Fruit fly (Drosophila melanogaster) whole organism, embryonic: Measurements from ENCODE around the gene Irc.
"Not testable (repeated sequence)": the region's sequence is repeated elsewhere in the genome, so short reads cannot be mapped to it uniquely, and the experiment has no call there.

Source experiments
- Atf3 ChIP-seq: fragments of 200-800 bp; sonication (Bioruptor generic); optimal IDR thresholded peaks from 3 replicates; lab custom pipeline; 2016; ENCODE audit warnings: missing biosample characterization, missing genetic modification characterization
- CG10267 ChIP-seq: fragments of 200-800 bp; sonication (Bioruptor generic); optimal IDR thresholded peaks from 2 replicates; lab custom pipeline; 2018; ENCODE audit warnings: missing biosample characterization, mild to moderate bottlenecking, missing genetic modification characterization, moderate library complexity
- CG10959 ChIP-seq: fragments of 200-800 bp; sonication (Bioruptor generic); IDR thresholded peaks from 2 replicates; pipeline ENCODE4 v1.3.6; 2022; ENCODE audit warnings: missing biosample characterization, missing genetic modification characterization
- CG12299 ChIP-seq: fragments of 200-800 bp; sonication (Bioruptor generic); optimal IDR thresholded peaks from 2 replicates; lab custom pipeline; 2018; ENCODE audit warnings: missing biosample characterization, mild to moderate bottlenecking, missing genetic modification characterization
- CG14860 ChIP-seq: fragments of 200-800 bp; sonication (Bioruptor generic); IDR thresholded peaks from 3 replicates; pipeline ENCODE4 v1.3.6; 2022; ENCODE audit warnings: missing biosample characterization, missing genetic modification characterization; ENCODE audit not compliant: partially characterized antibody
- CG17186 ChIP-seq: fragments of 200-800 bp; sonication (Bioruptor generic); optimal IDR thresholded peaks from 3 replicates; lab custom pipeline; 2017; ENCODE audit warnings: missing biosample characterization, missing genetic modification reagents, missing genetic modification characterization
- CG17802 ChIP-seq: fragments of 200-800 bp; sonication (Bioruptor generic); optimal IDR thresholded peaks from 2 replicates; lab custom pipeline; 2018; ENCODE audit warnings: missing biosample characterization, mild to moderate bottlenecking, missing genetic modification characterization, moderate library complexity
- CG43689 ChIP-seq: fragments of 200-800 bp; sonication (Bioruptor generic); IDR thresholded peaks from 2 replicates; pipeline ENCODE4 v1.3.6; 2022; ENCODE audit warnings: missing biosample characterization, missing genetic modification characterization
- CG6254 ChIP-seq: fragments of 200-800 bp; sonication (Bioruptor generic); optimal IDR thresholded peaks from 3 replicates; lab custom pipeline; 2017; ENCODE audit warnings: mild to moderate bottlenecking, missing biosample characterization, missing genetic modification reagents, missing genetic modification characterization
- CG6689 ChIP-seq: fragments of 200-800 bp; sonication (Bioruptor generic); IDR thresholded peaks from 2 replicates; pipeline ENCODE4 v1.3.6; 2022; ENCODE audit warnings: missing biosample characterization, missing genetic modification characterization
- CG6813 ChIP-seq: fragments of 200-800 bp; sonication (Bioruptor generic); optimal IDR thresholded peaks from 2 replicates; lab custom pipeline; 2017; ENCODE audit warnings: missing biosample characterization, missing genetic modification characterization, mild to moderate bottlenecking, moderate library complexity, missing genetic modification reagents
- CG6854 ChIP-seq: fragments of 200-800 bp; sonication (Bioruptor generic); optimal IDR thresholded peaks from 3 replicates; lab custom pipeline; 2017; ENCODE audit warnings: missing biosample characterization, mild to moderate bottlenecking, missing genetic modification characterization
- CG7271 ChIP-seq: fragments of 200-800 bp; sonication (Bioruptor generic); optimal IDR thresholded peaks from 2 replicates; lab custom pipeline; 2018; ENCODE audit warnings: missing biosample characterization, mild to moderate bottlenecking, missing genetic modification characterization, moderate library complexity
- CG8478 ChIP-seq: fragments of >200 bp; optimal IDR thresholded peaks from 2 replicates; lab custom pipeline; 2018
- Camta ChIP-seq: fragments of 200-800 bp; sonication (Bioruptor generic); optimal IDR thresholded peaks from 2 replicates; lab custom pipeline; 2016; ENCODE audit warnings: missing biosample characterization, missing genetic modification characterization
- D ChIP-seq, 2 experiments: fragments of 200-800 bp in 1 of 2; fragments of >200 bp in 1 of 2; sonication (Bioruptor generic) in 1 of 2; optimal IDR thresholded peaks; 2 replicates in 1 of 2; 3 replicates in 1 of 2; lab custom pipeline; 2017; ENCODE audit warnings: mild to moderate bottlenecking in 1 of 2, missing biosample characterization in 1 of 2, missing genetic modification characterization in 1 of 2, missing genetic modification reagents in 1 of 2
- D19B ChIP-seq: fragments of 200-800 bp; sonication (Bioruptor generic); optimal IDR thresholded peaks from 2 replicates; lab custom pipeline; 2017; ENCODE audit warnings: missing biosample characterization, mild to moderate bottlenecking, missing genetic modification characterization
- Dad ChIP-seq: fragments of 200-800 bp; sonication (Bioruptor generic); optimal IDR thresholded peaks from 3 replicates; lab custom pipeline; 2016; ENCODE audit warnings: missing biosample characterization, missing genetic modification characterization
- Drgx ChIP-seq: fragments of 200-800 bp; sonication (Bioruptor generic); IDR thresholded peaks from 2 replicates; pipeline ENCODE4 v1.3.6; 2022; ENCODE audit warnings: missing biosample characterization, missing genetic modification characterization
- Eip74EF ChIP-seq, 2 experiments: fragments of 200-800 bp in 1 of 2; fragments of >200 bp in 1 of 2; sonication (Bioruptor generic) in 1 of 2; optimal IDR thresholded peaks; 2 replicates each; lab custom pipeline; 2017 to 2019; ENCODE audit warnings: missing biosample characterization in 2 of 2, missing genetic modification characterization in 2 of 2, mild to moderate bottlenecking in 1 of 2, moderate library complexity in 1 of 2
- Mes4 ChIP-seq: fragments of 200-800 bp; sonication (Bioruptor generic); optimal IDR thresholded peaks from 2 replicates; lab custom pipeline; 2016; ENCODE audit warnings: missing biosample characterization, missing genetic modification characterization
- Ptx1 ChIP-seq: fragments of 200-800 bp; sonication (Bioruptor generic); IDR thresholded peaks from 2 replicates; pipeline ENCODE4 v1.3.6; 2022; ENCODE audit warnings: missing biosample characterization, missing genetic modification characterization
- TFAM ChIP-seq: fragments of 200-800 bp; sonication (Bioruptor generic); optimal IDR thresholded peaks from 2 replicates; lab custom pipeline; 2017; ENCODE audit warnings: missing biosample characterization, missing genetic modification characterization, inconsistent platforms
- dan ChIP-seq: fragments of 200-800 bp; sonication (Bioruptor generic); IDR thresholded peaks from 2 replicates; pipeline ENCODE4 v1.3.6; 2022; ENCODE audit warnings: missing biosample characterization, missing genetic modification characterization
- gt ChIP-seq: fragments of 200-800 bp; sonication (Bioruptor generic); IDR thresholded peaks from 2 replicates; pipeline ENCODE4 v1.3.6; 2022; ENCODE audit warnings: missing biosample characterization, missing genetic modification characterization
- ind ChIP-seq: fragments of 200-800 bp; sonication (Bioruptor generic); optimal IDR thresholded peaks from 3 replicates; lab custom pipeline; 2016; ENCODE audit warnings: missing biosample characterization, missing genetic modification characterization
- insv ChIP-seq, 2 experiments: fragments of 200-800 bp; sonication (Bioruptor generic); optimal IDR thresholded peaks; 3 replicates each; lab custom pipeline; 2016 to 2018; ENCODE audit warnings: missing biosample characterization in 2 of 2, missing genetic modification characterization in 2 of 2
- jigr1 ChIP-seq: fragments of 200-800 bp; sonication (Bioruptor generic); IDR thresholded peaks from 3 replicates; pipeline ENCODE4 v1.3.6; 2022; ENCODE audit warnings: missing biosample characterization, missing genetic modification characterization
- lola ChIP-seq, 3 experiments: fragments of >200 bp in 2 of 3; fragments of 200-800 bp in 1 of 3; sonication (Bioruptor generic) in 1 of 3; optimal IDR thresholded peaks; 2 replicates each; lab custom pipeline; 2017 to 2019; ENCODE audit warnings: missing biosample characterization in 3 of 3, missing genetic modification characterization in 3 of 3, mild to moderate bottlenecking in 1 of 3, moderate library complexity in 1 of 3
- p53 ChIP-seq: fragments of 200-800 bp; sonication (Bioruptor generic); optimal IDR thresholded peaks from 2 replicates; lab custom pipeline; 2016; ENCODE audit warnings: missing biosample characterization, missing genetic modification characterization
- pan ChIP-seq, 4 experiments: fragments of >200 bp in 3 of 4; fragments of 200-800 bp in 1 of 4; sonication (Bioruptor generic) in 1 of 4; optimal IDR thresholded peaks in 3 of 4; IDR thresholded peaks in 1 of 4; 2 replicates each; pipeline versions ENCODE4 v1.3.6 to Lab custom; 2017 to 2022; ENCODE audit warnings: missing biosample characterization in 2 of 4, missing genetic modification characterization in 2 of 4, mixed read lengths in 1 of 4
- pros ChIP-seq: fragments of 200-800 bp; sonication (Bioruptor generic); optimal IDR thresholded peaks from 3 replicates; lab custom pipeline; 2019; ENCODE audit warnings: missing biosample characterization, mild to moderate bottlenecking, missing genetic modification characterization, moderate library complexity
- stwl ChIP-seq: fragments of 200-800 bp; sonication (Bioruptor generic); optimal IDR thresholded peaks from 3 replicates; lab custom pipeline; 2018; ENCODE audit warnings: missing biosample characterization, mild to moderate bottlenecking, missing genetic modification characterization, moderate library complexity
- tin ChIP-seq: fragments of 200-800 bp; sonication (Bioruptor generic); optimal IDR thresholded peaks from 3 replicates; lab custom pipeline; 2016; ENCODE audit warnings: missing biosample characterization, missing genetic modification characterization
- tll ChIP-seq, 2 experiments: fragments of 200-800 bp in 1 of 2; fragments of >200 bp in 1 of 2; sonication (Bioruptor generic) in 1 of 2; optimal IDR thresholded peaks; 2 replicates each; lab custom pipeline; 2017 to 2019; ENCODE audit warnings: missing biosample characterization in 2 of 2, missing genetic modification characterization in 2 of 2, mild to moderate bottlenecking in 1 of 2, moderate library complexity in 1 of 2
- zf30C ChIP-seq: fragments of 200-800 bp; sonication (Bioruptor generic); optimal IDR thresholded peaks from 3 replicates; lab custom pipeline; 2018; ENCODE audit warnings: missing biosample characterization, mild to moderate bottlenecking, missing genetic modification characterization

The Irc gene

dm6 chr3R:16991781-16992180, 10.9 kb upstream of the Irc start, which contains the start of gene EMC2B (continued):
- TF ChIP-seq pan (optimal IDR thresholded peaks at IDR 0.05; lab: Kevin White, UChicago) (no peak), pan (GFP tag; optimal IDR thresholded peaks at IDR 0.05 in 1 of 2, IDR thresholded peaks at IDR 0.05 in 1 of 2) (no peak), D19B (no peak), tll (GFP tag; optimal IDR thresholded peaks at IDR 0.05; lab: Kevin White, UChicago) (no peak), insv (GFP tag; optimal IDR thresholded peaks at IDR 0.05; lab: Kevin White, UChicago) (peak in 1 of 2 experiments; percentile 52), CG43689 (no peak), CG10267 (tag; lab: Kevin White, UChicago) (peak; percentile 29), CG6254 (GFP tag; lab: Kevin White, UChicago) (no peak), D (optimal IDR thresholded peaks at IDR 0.05; lab: Kevin White, UChicago) (no peak), D (GFP tag; optimal IDR thresholded peaks at IDR 0.05; lab: Kevin White, UChicago) (no peak), zf30C (GFP tag; lab: Kevin White, UChicago) (no peak), CG12299 (tag; lab: Kevin White, UChicago) (no peak), Mes4 (GFP tag; lab: Kevin White, UChicago) (no peak), dan (GFP tag; lab: Robert Waterston, UW) (no peak), CG6854 (GFP tag; lab: Kevin White, UChicago) (no peak), CG7271 (no peak), CG6813 (GFP tag; lab: Kevin White, UChicago) (no peak), CG17802 (tag; lab: Kevin White, UChicago) (no peak), tin (GFP tag; lab: Kevin White, UChicago) (peak; percentile 23), lola (GFP tag; optimal IDR thresholded peaks at IDR 0.05; lab: Kevin White, UChicago) (peak in 1 of 3 experiments; percentile 16), CG14860 (GFP tag; lab: Robert Waterston, UW) (no peak), Dad (GFP tag; lab: Kevin White, UChicago) (no peak), Atf3 (GFP tag; lab: Kevin White, UChicago) (no peak), CG17186 (GFP tag; lab: Kevin White, UChicago) (no peak), CG10959 (GFP tag; lab: Robert Waterston, UW) (no peak), CG8478 (no peak), ind (GFP tag; lab: Kevin White, UChicago) (peak; percentile 36), Camta (GFP tag; lab: Kevin White, UChicago) (no peak), p53 (no peak), Drgx (GFP tag; lab: Robert Waterston, UW) (no peak), Ptx1 (GFP tag; lab: Robert Waterston, UW) (no peak), TFAM (GFP tag; lab: Kevin White, UChicago) (no peak), jigr1 (GFP tag; lab: Robert Waterston, UW) (no peak), stwl (tag; lab: Kevin White, UChicago) (peak; percentile 88), gt (no peak), pros (GFP tag; lab: Kevin White, UChicago) (no peak)
- TF ChIP-seq, all 482 proteins: peak for 121

- not testable (repeated sequence) for TF ChIP-seq CG12299 (tag; lab: Kevin White, UChicago); CG6689 (GFP tag; lab: Robert Waterston, UW); Eip74EF (GFP tag; optimal IDR thresholded peaks at IDR 0.05; lab: Kevin White, UChicago)
These were observed 10.0 kb upstream of the Irc start, which contains the start of gene CG31274 for dm6 chr3R:16992716-16993115. Gene CG31274 (plus strand): TSS chr3R:16993016.
